Worm (Caenorhabditis elegans) whole organism, L4/young adult: ENCODE measurements around the gene msra-1.

Source experiments
- dao-5 ChIP-seq: sonication (generic microtip); optimal IDR thresholded peaks from 2 replicates; lab custom pipeline; 2016; ENCODE audit warnings: missing genotype, missing genetic modification characterization, moderate library complexity, missing compliant biosample characterization
- him-1 ChIP-seq: sonication (generic microtip); optimal IDR thresholded peaks from 2 replicates; lab custom pipeline; 2016; ENCODE audit warnings: missing genotype, missing genetic modification reagents, missing genetic modification characterization, missing compliant biosample characterization

DNA sequence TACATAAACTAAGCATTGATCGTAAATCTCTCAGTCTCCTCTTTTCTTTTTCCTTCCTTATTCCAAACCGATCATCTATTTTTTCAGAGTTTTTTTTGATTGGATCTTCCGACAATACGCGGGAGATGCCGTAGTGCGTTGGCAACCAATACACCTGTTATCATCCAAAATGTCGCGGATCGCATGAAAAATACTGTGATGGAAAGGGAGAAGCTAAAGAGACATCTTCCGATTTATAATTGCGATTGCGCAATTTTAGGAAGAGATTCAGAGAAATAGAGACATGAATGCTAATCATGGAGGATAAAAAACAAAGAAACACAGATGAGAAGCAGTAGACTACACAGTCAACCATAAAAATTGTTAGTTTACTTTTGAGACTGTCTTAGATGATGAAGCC lies 42.6 kb upstream of the msra-1 start:
- TF ChIP-seq him-1 (tag; lab: Kevin White, UChicago) = no peak
- no peak for TF ChIP-seq dao-5
